Worm (Caenorhabditis elegans) whole organism, L4 larva: ENCODE results near the gene F32D8.14.

Experiments used
- F49E8.2 ChIP-seq: sonication (generic microtip); optimal IDR thresholded peaks from 2 replicates; lab custom pipeline; 2016; ENCODE audit warnings: missing compliant biosample characterization, mild to moderate bottlenecking, missing genetic modification characterization, borderline replicate concordance
- R02D3.7 ChIP-seq: fragments of 150-350 bp; sonication (generic microtip); optimal IDR thresholded peaks from 3 replicates; lab custom pipeline; 2014; ENCODE audit warnings: missing biosample characterization, missing genetic modification characterization
- T26A8.4 ChIP-seq: fragments of 200-800 bp; sonication (Bioruptor generic); IDR thresholded peaks from 2 replicates; pipeline ENCODE4 v1.3.6; 2022; ENCODE audit warnings: missing genetic modification characterization, missing compliant biosample characterization
- aha-1 ChIP-seq: fragments of 150-350 bp; peaks from one replicate; lab custom pipeline; 2014; ENCODE audit warnings: missing biosample characterization, missing genetic modification characterization
- ama-1 ChIP-seq: fragments of 150-350 bp; optimal IDR thresholded peaks from 2 replicates; lab custom pipeline; 2014; ENCODE audit warnings: inconsistent platforms, mixed read lengths
- ceh-20 ChIP-seq: fragments of 200-800 bp; sonication (Bioruptor generic); IDR thresholded peaks from 2 replicates; pipeline ENCODE4 v1.3.6; 2022; ENCODE audit warnings: missing genetic modification reagents, missing genetic modification characterization, missing compliant biosample characterization
- ceh-28 ChIP-seq: fragments of 150-350 bp; optimal IDR thresholded peaks from 2 replicates; lab custom pipeline; 2014; ENCODE audit warnings: missing biosample characterization, missing genetic modification reagents, missing genetic modification characterization
- ceh-32 ChIP-seq: sonication (generic microtip); optimal IDR thresholded peaks from 2 replicates; lab custom pipeline; 2016; ENCODE audit warnings: mild to moderate bottlenecking, missing genetic modification characterization, missing compliant biosample characterization; ENCODE audit not compliant: poor library complexity
- ces-1 ChIP-seq: fragments of 150-350 bp; sonication (generic microtip); optimal IDR thresholded peaks from 4 replicates; lab custom pipeline; 2014; ENCODE audit warnings: missing biosample characterization, missing genetic modification reagents, missing genetic modification characterization
- cey-2 ChIP-seq: sonication (generic microtip); optimal IDR thresholded peaks from 3 replicates; lab custom pipeline; 2017; ENCODE audit warnings: missing genetic modification characterization, mild to moderate bottlenecking, missing compliant biosample characterization, antibody characterized with exemption, borderline replicate concordance; ENCODE audit not compliant: insufficient read depth
- ctbp-1 ChIP-seq: fragments of 200-800 bp; sonication (Bioruptor generic); IDR thresholded peaks from 2 replicates; pipeline ENCODE4 v1.3.6; 2022; ENCODE audit warnings: missing genetic modification reagents, missing genetic modification characterization, missing compliant biosample characterization
- daf-16 ChIP-seq, 3 experiments: sonication (generic microtip); optimal IDR thresholded peaks; 2 replicates each; lab custom pipeline; 2016 to 2017; ENCODE audit warnings: missing genetic modification characterization in 3 of 3, missing genetic modification reagents in 3 of 3, mild to moderate bottlenecking in 2 of 3, missing compliant biosample characterization in 2 of 3, missing biosample characterization in 1 of 3, moderate library complexity in 1 of 3
- dmd-6 ChIP-seq: fragments of 200-800 bp; sonication (Bioruptor generic); IDR thresholded peaks from 2 replicates; pipeline ENCODE4 v1.3.6; 2022; ENCODE audit warnings: missing genetic modification reagents, missing genetic modification characterization, missing compliant biosample characterization
- duxl-1 ChIP-seq: sonication (generic microtip); optimal IDR thresholded peaks from 2 replicates; lab custom pipeline; 2016; ENCODE audit warnings: mild to moderate bottlenecking, missing genetic modification characterization, moderate library complexity, missing compliant biosample characterization; ENCODE audit not compliant: poor library complexity
- dve-1 ChIP-seq: sonication (generic microtip); optimal IDR thresholded peaks from 2 replicates; lab custom pipeline; 2017; ENCODE audit warnings: antibody characterized with exemption, mild to moderate bottlenecking, missing genetic modification characterization, missing compliant biosample characterization; ENCODE audit not compliant: insufficient read depth
- fkh-10 ChIP-seq: fragments of 150-350 bp; optimal IDR thresholded peaks from 2 replicates; lab custom pipeline; 2014; ENCODE audit warnings: missing biosample characterization, missing genetic modification reagents, missing genetic modification characterization
- fos-1 ChIP-seq: fragments of 150-350 bp; optimal IDR thresholded peaks from 2 replicates; lab custom pipeline; 2014; ENCODE audit warnings: missing biosample characterization, missing genetic modification characterization
- gei-8 ChIP-seq: fragments of 200-800 bp; sonication (Bioruptor generic); optimal IDR thresholded peaks from 2 replicates; lab custom pipeline; 2018; ENCODE audit warnings: mild to moderate bottlenecking, missing genetic modification characterization, missing compliant biosample characterization
- hif-1 ChIP-seq, 2 experiments: sonication (generic microtip); optimal IDR thresholded peaks; 2 replicates each; lab custom pipeline; 2016 to 2017; ENCODE audit warnings: missing compliant biosample characterization in 2 of 2, missing genetic modification characterization in 2 of 2, missing genetic modification reagents in 2 of 2, missing genotype in 2 of 2, mild to moderate bottlenecking in 1 of 2
- hlh-11 ChIP-seq: fragments of 200-800 bp; sonication (Bioruptor generic); optimal IDR thresholded peaks from 2 replicates; lab custom pipeline; 2018; ENCODE audit warnings: mild to moderate bottlenecking, missing genetic modification characterization, missing compliant biosample characterization
- hlh-30 ChIP-seq: sonication (generic microtip); optimal IDR thresholded peaks from 2 replicates; lab custom pipeline; 2017; ENCODE audit warnings: antibody characterized with exemption, mild to moderate bottlenecking, missing genetic modification characterization, missing compliant biosample characterization; ENCODE audit not compliant: insufficient read depth
- hmg-1.1 ChIP-seq: fragments of 200-800 bp; sonication (Bioruptor generic); IDR thresholded peaks from 2 replicates; pipeline ENCODE4 v1.3.6; 2022; ENCODE audit warnings: missing genetic modification reagents, missing genetic modification characterization, missing compliant biosample characterization
- lin-13 ChIP-seq: fragments of 150-350 bp; optimal IDR thresholded peaks from 2 replicates; lab custom pipeline; 2014; ENCODE audit warnings: missing biosample characterization, missing genetic modification reagents, missing genetic modification characterization
- lin-15B ChIP-seq: fragments of 150-350 bp; sonication (generic microtip); optimal IDR thresholded peaks from 3 replicates; lab custom pipeline; 2014; ENCODE audit warnings: missing biosample characterization, missing genetic modification characterization
- lin-38 ChIP-seq: fragments of 200-800 bp; sonication (Bioruptor generic); IDR thresholded peaks from 2 replicates; pipeline ENCODE4 v1.3.6; 2022; ENCODE audit warnings: missing genetic modification reagents, missing genetic modification characterization, missing compliant biosample characterization
- lsy-2 ChIP-seq, 2 experiments: fragments of 150-350 bp in 1 of 2; sonication (generic microtip) in 1 of 2; optimal IDR thresholded peaks; 2 replicates each; lab custom pipeline; 2014 to 2017; ENCODE audit warnings: missing biosample characterization in 2 of 2, missing genetic modification characterization in 2 of 2
- mdl-1 ChIP-seq, 2 experiments: fragments of 150-350 bp in 1 of 2; sonication (generic microtip) in 1 of 2; optimal IDR thresholded peaks; 2 replicates each; lab custom pipeline; 2014 to 2017; ENCODE audit warnings: missing biosample characterization in 2 of 2, missing genetic modification characterization in 2 of 2
- mdt-29 ChIP-seq: fragments of 200-800 bp; sonication (Bioruptor generic); IDR thresholded peaks from 2 replicates; pipeline ENCODE4 v1.3.6; 2022; ENCODE audit warnings: missing genetic modification reagents, missing genetic modification characterization, missing compliant biosample characterization
- mep-1 ChIP-seq: fragments of 150-350 bp; sonication (generic microtip); optimal IDR thresholded peaks from 3 replicates; lab custom pipeline; 2014; ENCODE audit warnings: missing biosample characterization, missing genetic modification characterization
- mes-2 ChIP-seq: sonication (generic microtip); optimal IDR thresholded peaks from 2 replicates; lab custom pipeline; 2016; ENCODE audit warnings: missing genotype, mild to moderate bottlenecking, missing genetic modification characterization, missing compliant biosample characterization; ENCODE audit not compliant: poor library complexity, severe bottlenecking
- mxl-3 ChIP-seq: fragments of 200-800 bp; sonication (Bioruptor generic); optimal IDR thresholded peaks from 2 replicates; lab custom pipeline; 2018; ENCODE audit warnings: mild to moderate bottlenecking, missing genetic modification characterization, missing compliant biosample characterization
- nhr-11 ChIP-seq: fragments of 150-350 bp; optimal IDR thresholded peaks from 2 replicates; lab custom pipeline; 2014; ENCODE audit warnings: missing biosample characterization, missing genetic modification characterization
- nhr-28 ChIP-seq: fragments of 150-350 bp; optimal IDR thresholded peaks from 2 replicates; lab custom pipeline; 2014; ENCODE audit warnings: missing biosample characterization, missing genetic modification characterization
- nhr-42 ChIP-seq: fragments of 200-800 bp; sonication (Bioruptor generic); IDR thresholded peaks from 2 replicates; pipeline ENCODE4 v1.3.6; 2022; ENCODE audit warnings: missing genetic modification characterization, missing compliant biosample characterization
- nhr-48 ChIP-seq: sonication (generic microtip); optimal IDR thresholded peaks from 2 replicates; lab custom pipeline; 2016; ENCODE audit warnings: mild to moderate bottlenecking, missing genetic modification characterization, missing compliant biosample characterization
- nhr-6 ChIP-seq: fragments of 150-350 bp; optimal IDR thresholded peaks from 2 replicates; lab custom pipeline; 2014; ENCODE audit warnings: missing biosample characterization, missing genetic modification characterization
- pqm-1 ChIP-seq: sonication (generic microtip); optimal IDR thresholded peaks from 2 replicates; lab custom pipeline; 2017; ENCODE audit warnings: missing biosample characterization, missing genetic modification characterization
- set-16 ChIP-seq: fragments of 200-800 bp; sonication (Bioruptor generic); IDR thresholded peaks from 2 replicates; pipeline ENCODE4 v1.3.6; 2022; ENCODE audit warnings: missing genetic modification reagents, missing genetic modification characterization, missing compliant biosample characterization
- snpc-4 ChIP-seq: fragments of 150-350 bp; optimal IDR thresholded peaks from 2 replicates; lab custom pipeline; 2014; ENCODE audit warnings: missing biosample characterization, missing genetic modification characterization
- tra-1 ChIP-seq: fragments of 200-800 bp; sonication (Bioruptor generic); IDR thresholded peaks from 2 replicates; pipeline ENCODE4 v1.3.6; 2022; ENCODE audit warnings: missing genetic modification reagents, missing genetic modification characterization, missing compliant biosample characterization
- unc-62 ChIP-seq, 3 experiments: fragments of 150-350 bp in 1 of 3; sonication (generic microtip); optimal IDR thresholded peaks in 2 of 3; peaks in 1 of 3; 1 replicate in 1 of 3; 2 replicates in 2 of 3; lab custom pipeline; 2014 to 2017; ENCODE audit warnings: missing biosample characterization in 3 of 3, missing genetic modification characterization in 3 of 3, missing genetic modification reagents in 3 of 3, missing genotype in 1 of 3
- zip-2 ChIP-seq: fragments of 150-350 bp; optimal IDR thresholded peaks from 2 replicates; lab custom pipeline; 2014; ENCODE audit warnings: missing biosample characterization, missing genetic modification characterization
- ztf-7 ChIP-seq: fragments of 150-350 bp; optimal IDR thresholded peaks from 2 replicates; lab custom pipeline; 2014; ENCODE audit warnings: missing biosample characterization, missing genetic modification characterization

Gene F32D8.14

ce11 chrV:10938739-10939138, 44.2 kb upstream of the F32D8.14 start, which contains the start of gene F17C11.11:
Gene F17C11.11, minus strand, starts transcription at chrV:10938817.
- no peak for TF ChIP-seq F49E8.2 (tag; lab: Kevin White, UChicago)
- TF ChIP-seq hlh-30 (tag; lab: Kevin White, UChicago): peak; percentile 75
- TF ChIP-seq pqm-1 (tag; lab: Kevin White, UChicago): no peak
- TF ChIP-seq snpc-4 (tag; lab: Kevin White, UChicago): no peak
- TF ChIP-seq lsy-2 (tag; optimal IDR thresholded peaks at IDR 0.05; lab: Kevin White, UChicago): no peak
- peak; percentile 63 for TF ChIP-seq hlh-11
- TF ChIP-seq dmd-6 (GFP tag; lab: Robert Waterston, UW): peak; percentile 77
- peak in 1 of 2 experiments; percentile 6 for TF ChIP-seq hif-1 (tag; optimal IDR thresholded peaks at IDR 0.05; lab: Kevin White, UChicago)
- peak; percentile 36 for TF ChIP-seq nhr-6 (tag; lab: Kevin White, UChicago)
- TF ChIP-seq zip-2 (tag; lab: Kevin White, UChicago): peak; percentile 96
- TF ChIP-seq ztf-7 (tag; lab: Kevin White, UChicago): peak; percentile 76
- TF ChIP-seq aha-1 (tag; lab: Kevin White, UChicago): peak; percentile 83
- peak; percentile 43 for TF ChIP-seq cey-2 (tag; lab: Kevin White, UChicago)
- no peak for TF ChIP-seq daf-16 (GFP tag; optimal IDR thresholded peaks at IDR 0.05; lab: Kevin White, UChicago)
- TF ChIP-seq daf-16 (tag; optimal IDR thresholded peaks at IDR 0.05; lab: Kevin White, UChicago): peak; percentile 77
- TF ChIP-seq duxl-1 (tag; lab: Kevin White, UChicago): no peak
- TF ChIP-seq mdl-1 (tag; optimal IDR thresholded peaks at IDR 0.05; lab: Kevin White, UChicago): peak in 1 of 2 experiments; percentile 44
- TF ChIP-seq ctbp-1 (GFP tag; lab: Robert Waterston, UW): no peak
- peak; percentile 88 for TF ChIP-seq dve-1 (tag; lab: Kevin White, UChicago)
- TF ChIP-seq ceh-32 (tag; lab: Kevin White, UChicago): no peak
- 0 out of 2 replicates have a peak, but pooled peaks have one; percentile 9 for TF ChIP-seq tra-1 (GFP tag; lab: Robert Waterston, UW)
- TF ChIP-seq mxl-3 (GFP tag; lab: Kevin White, UChicago): peak; percentile 35
- peak; percentile 24 for TF ChIP-seq nhr-48 (tag; lab: Kevin White, UChicago)

- TF ChIP-seq tra-1 (GFP tag; lab: Robert Waterston, UW) (no peak), zip-2 (tag; lab: Kevin White, UChicago) (no peak), fkh-10 (GFP tag; lab: Kevin White, UChicago) (peak; percentile 95), duxl-1 (tag; lab: Kevin White, UChicago) (no peak), aha-1 (tag; lab: Kevin White, UChicago) (peak; percentile 30), nhr-42 (GFP tag; lab: Robert Waterston, UW) (0 out of 2 replicates have a peak, but pooled peaks have one; percentile 16), T26A8.4 (GFP tag; lab: Robert Waterston, UW) (peak; percentile 32; the same call in 1 of the 2 replicates), mdl-1 (tag; optimal IDR thresholded peaks at IDR 0.05; lab: Kevin White, UChicago) (peak in 1 of 2 experiments; percentile 29), hlh-11 (peak; percentile 23), hlh-30 (tag; lab: Kevin White, UChicago) (peak; percentile 85), mep-1 (tag; lab: Kevin White, UChicago) (peak; percentile 70), ceh-20 (peak; percentile 23; the same call in 1 of the 2 replicates), ztf-7 (tag; lab: Kevin White, UChicago) (peak; percentile 93), mes-2 (tag; lab: Kevin White, UChicago) (no peak), mdt-29 (GFP tag; lab: Robert Waterston, UW) (peak; percentile 31; the same call in 1 of the 2 replicates), fos-1 (no peak), unc-62 (GFP tag; optimal IDR thresholded peaks at IDR 0.05 in 1 of 2; lab: Kevin White, UChicago) (peak in 1 of 2 experiments; percentile 66), unc-62 (tag; optimal IDR thresholded peaks at IDR 0.05; lab: Kevin White, UChicago) (no peak), lin-15B (tag; lab: Kevin White, UChicago) (no peak), ces-1 (peak; percentile 70), lin-38 (GFP tag; lab: Robert Waterston, UW) (0 out of 2 replicates have a peak, but pooled peaks have one; percentile 23), daf-16 (GFP tag; optimal IDR thresholded peaks at IDR 0.05; lab: Kevin White, UChicago) (no peak), daf-16 (tag; optimal IDR thresholded peaks at IDR 0.05; lab: Kevin White, UChicago) (peak; percentile 22), cey-2 (tag; lab: Kevin White, UChicago) (no peak), ceh-28 (tag; lab: Kevin White, UChicago) (no peak), lin-13 (GFP tag; lab: Kevin White, UChicago) (no peak), set-16 (GFP tag; lab: Robert Waterston, UW) (no peak), hif-1 (tag; optimal IDR thresholded peaks at IDR 0.05; lab: Kevin White, UChicago) (peak in 1 of 2 experiments; percentile 43), dmd-6 (GFP tag; lab: Robert Waterston, UW) (peak; percentile 65), lsy-2 (tag; optimal IDR thresholded peaks at IDR 0.05; lab: Kevin White, UChicago) (peak in 1 of 2 experiments; percentile 76), R02D3.7 (tag; lab: Kevin White, UChicago) (no peak), nhr-11 (tag; lab: Kevin White, UChicago) (peak; percentile 22), nhr-6 (tag; lab: Kevin White, UChicago) (no peak), hmg-1.1 (GFP tag; lab: Robert Waterston, UW) (no peak), ama-1 (lab: Kevin White, UChicago) (no peak), dve-1 (tag; lab: Kevin White, UChicago) (peak; percentile 37), gei-8 (GFP tag; lab: Kevin White, UChicago) (peak; percentile 43), nhr-28 (tag; lab: Kevin White, UChicago) (peak; percentile 48)
Measured at ce11 chrV:10937294-10937693, 42.7 kb upstream of the F32D8.14 start.
